Fruit fly (Drosophila melanogaster) whole organism: Measurements from ENCODE around the gene CG34181.

ENCODE experiments used
- CG8478 ChIP-seq: fragments of >200 bp; optimal IDR thresholded peaks from 2 replicates; lab custom pipeline; 2018; ENCODE audit warnings: inconsistent platforms
- Dll ChIP-seq: fragments of >200 bp; optimal IDR thresholded peaks from 2 replicates; lab custom pipeline; 2017
- EcR ChIP-seq, 2 experiments: fragments of >200 bp; optimal IDR thresholded peaks; 2 replicates each; lab custom pipeline; 2017; ENCODE audit warnings: missing biosample characterization in 2 of 2, missing genetic modification characterization in 2 of 2, missing genetic modification reagents in 2 of 2
- pan ChIP-seq: fragments of >200 bp; optimal IDR thresholded peaks from 2 replicates; lab custom pipeline; 2017
- psq ChIP-seq: fragments of >200 bp; optimal IDR thresholded peaks from 2 replicates; lab custom pipeline; 2017
- usp ChIP-seq: fragments of >200 bp; optimal IDR thresholded peaks from 2 replicates; lab custom pipeline; 2017; ENCODE audit warnings: missing biosample characterization, missing genetic modification characterization, mixed read lengths

Gene CG34181

DNA sequence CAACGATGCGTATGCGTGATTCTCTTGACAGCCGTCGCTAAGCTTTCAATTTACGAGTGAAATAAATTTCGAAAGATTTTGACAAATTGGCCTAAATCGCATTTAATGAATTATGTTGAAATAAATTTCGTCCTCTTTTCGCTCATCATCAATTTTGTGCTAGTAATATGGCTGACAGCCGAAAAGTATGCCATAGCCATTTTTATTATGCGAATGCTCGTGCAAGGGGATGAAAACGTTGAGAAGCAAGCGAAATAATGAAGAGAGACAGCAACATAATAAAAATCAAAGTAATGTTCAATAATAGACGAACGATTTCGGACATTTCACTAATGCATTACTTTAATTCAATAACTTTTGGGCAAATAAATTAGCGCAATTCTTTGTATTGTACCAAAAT is 18.8 kb downstream of the CG34181 start:
- TF ChIP-seq CG8478 (no peak), pan (lab: Kevin White, UChicago) (no peak), usp (no peak), EcR (GFP tag; optimal IDR thresholded peaks at IDR 0.05; lab: Kevin White, UChicago) (no peak), Dll (lab: Kevin White, UChicago) (no peak), psq (lab: Kevin White, UChicago) (no peak)

DNA sequence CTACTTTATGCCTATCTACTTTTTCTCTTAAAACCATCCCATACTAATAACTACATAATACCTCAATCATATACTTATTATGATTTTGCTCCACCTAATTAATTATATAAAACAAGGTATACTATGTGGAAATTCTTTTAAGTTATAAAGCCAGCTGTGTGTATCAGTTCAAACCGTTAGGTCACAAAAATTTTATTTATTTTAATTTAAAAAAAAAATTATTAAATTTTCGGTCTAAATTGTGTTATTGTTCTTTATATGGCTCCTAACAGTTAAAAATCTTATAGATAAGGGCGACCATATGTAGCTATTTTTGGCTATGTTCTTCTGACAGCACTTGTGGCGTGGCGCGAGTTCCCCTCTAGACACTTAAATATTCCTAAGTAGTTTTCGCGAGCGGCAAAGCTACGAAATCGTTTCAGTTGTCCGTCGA is 19.8 kb downstream of the CG34181 start, which contains the start of gene Aldh:
TSS of gene Aldh (plus strand) at position 150 of the 433 bp plus-strand sequence.
- no peak for TF ChIP-seq usp
- TF ChIP-seq psq (lab: Kevin White, UChicago), result no peak
- no peak for TF ChIP-seq pan (lab: Kevin White, UChicago)
- no peak for TF ChIP-seq Dll (lab: Kevin White, UChicago)
- TF ChIP-seq EcR (GFP tag; optimal IDR thresholded peaks at IDR 0.05; lab: Kevin White, UChicago), result no peak
- TF ChIP-seq CG8478, result no peak

DNA sequence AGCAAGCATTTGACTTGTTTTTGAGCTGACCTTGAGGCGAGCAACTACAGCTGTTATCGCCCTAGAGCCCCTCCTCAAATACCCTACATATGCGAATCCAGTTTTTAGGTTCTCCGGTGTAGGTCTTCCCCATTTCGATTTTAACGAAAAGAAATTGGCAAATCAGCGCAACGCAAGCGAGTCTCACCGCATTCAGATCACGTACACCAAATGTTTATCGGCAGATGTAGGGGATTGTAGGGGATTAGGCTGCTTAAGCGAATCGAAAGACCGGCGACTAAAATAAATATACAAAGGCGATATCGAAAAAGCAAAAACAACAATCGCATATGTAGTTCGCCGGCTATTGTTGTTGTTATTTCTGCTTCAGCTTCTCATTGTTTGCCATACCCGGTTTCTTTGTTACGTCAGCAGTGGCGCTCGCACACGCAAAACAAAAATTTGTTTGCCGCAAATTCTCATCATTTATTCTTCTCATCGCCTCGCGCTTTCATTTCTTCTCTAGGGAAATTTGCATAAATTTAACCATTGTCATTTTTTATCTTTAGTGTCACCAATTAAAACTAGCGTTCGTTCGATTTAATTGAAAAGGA is 20.7 kb downstream of the CG34181 start:
- TF ChIP-seq EcR (GFP tag; optimal IDR thresholded peaks at IDR 0.05; lab: Kevin White, UChicago) (no peak), CG8478 (no peak), psq (lab: Kevin White, UChicago) (no peak), usp (no peak), pan (lab: Kevin White, UChicago) (no peak), Dll (lab: Kevin White, UChicago) (no peak)

DNA sequence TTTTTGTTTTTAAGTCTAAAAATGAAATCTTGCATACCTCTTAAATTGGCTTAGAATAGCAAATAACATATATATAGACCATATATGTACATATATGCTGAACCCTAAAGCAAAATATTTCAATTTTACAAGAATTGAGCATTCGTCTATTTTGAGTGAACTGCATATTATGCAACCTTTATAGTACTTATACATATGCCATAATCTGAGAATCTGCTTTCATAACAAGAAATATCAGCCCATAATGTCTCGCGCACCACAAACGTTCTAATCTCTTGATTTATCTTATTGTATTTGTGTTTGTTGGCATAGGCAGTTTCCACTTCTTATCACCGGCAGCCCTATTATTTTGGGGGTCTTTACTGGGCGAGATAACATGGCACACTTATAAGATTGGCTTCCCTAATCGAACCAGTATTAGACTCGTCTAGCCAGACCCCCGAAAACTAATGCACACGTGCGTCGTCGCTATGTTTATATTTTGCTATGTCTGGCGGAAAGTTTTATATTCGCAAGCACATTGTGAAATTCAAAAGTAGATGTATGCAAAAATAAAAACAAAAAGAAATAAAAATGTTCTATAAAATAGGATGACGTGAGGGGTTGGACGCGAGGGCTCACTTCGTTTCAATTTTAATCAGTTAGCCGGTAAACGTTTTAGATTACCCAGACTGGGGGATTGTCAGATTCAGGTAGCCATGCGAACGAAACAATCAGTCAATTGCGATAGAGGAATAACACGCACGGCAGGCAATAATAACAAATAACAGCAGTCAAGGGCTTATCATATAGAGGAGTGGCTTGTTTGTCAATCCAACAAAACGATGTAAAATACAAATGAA is 21.7 kb downstream of the CG34181 start:
- TF ChIP-seq psq (lab: Kevin White, UChicago) (no peak), CG8478 (no peak), EcR (GFP tag; optimal IDR thresholded peaks at IDR 0.05; lab: Kevin White, UChicago) (no peak), pan (lab: Kevin White, UChicago) (no peak), usp (no peak), Dll (lab: Kevin White, UChicago) (no peak)

- TF ChIP-seq EcR (GFP tag; optimal IDR thresholded peaks at IDR 0.05; lab: Kevin White, UChicago) (no peak), usp (no peak), pan (lab: Kevin White, UChicago) (no peak), Dll (lab: Kevin White, UChicago) (no peak), CG8478 (no peak), psq (lab: Kevin White, UChicago) (no peak)
Measured at dm6 chr2L:9396396-9396795, 29.0 kb downstream of the CG34181 start.

DNA sequence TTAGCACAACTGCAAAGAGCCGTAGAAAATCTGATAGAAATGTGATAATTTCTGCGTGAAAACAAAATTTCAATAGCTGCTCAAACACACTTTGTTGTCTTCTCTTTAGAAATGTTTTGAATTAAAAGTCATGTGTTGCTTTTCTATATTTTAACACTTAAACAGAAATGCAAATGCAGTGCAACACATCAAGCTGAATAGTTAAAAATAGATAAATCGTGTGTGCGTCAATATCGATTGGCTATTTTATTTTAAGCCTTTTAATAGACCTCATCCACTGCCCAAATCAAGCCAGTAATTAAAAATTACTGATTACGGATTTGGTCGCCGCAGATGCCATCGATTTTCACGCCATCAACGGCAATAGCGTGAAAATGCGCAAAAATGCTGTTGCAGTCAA is 30.4 kb downstream of the CG34181 start, which contains the start of gene CG4438:
TSS of gene CG4438 (minus strand) at position 101 of the 400 bp plus-strand sequence.
- TF ChIP-seq pan (lab: Kevin White, UChicago) (no peak), psq (lab: Kevin White, UChicago) (no peak), CG8478 (no peak), EcR (GFP tag; optimal IDR thresholded peaks at IDR 0.05; lab: Kevin White, UChicago) (no peak), usp (no peak), Dll (lab: Kevin White, UChicago) (no peak)

- TF ChIP-seq Dll (lab: Kevin White, UChicago) (no peak), usp (no peak), EcR (GFP tag; optimal IDR thresholded peaks at IDR 0.05; lab: Kevin White, UChicago) (no peak), psq (lab: Kevin White, UChicago) (no peak), pan (lab: Kevin White, UChicago) (no peak), CG8478 (no peak)
Measured at dm6 chr2L:9400153-9400552, 32.7 kb downstream of the CG34181 start.

DNA sequence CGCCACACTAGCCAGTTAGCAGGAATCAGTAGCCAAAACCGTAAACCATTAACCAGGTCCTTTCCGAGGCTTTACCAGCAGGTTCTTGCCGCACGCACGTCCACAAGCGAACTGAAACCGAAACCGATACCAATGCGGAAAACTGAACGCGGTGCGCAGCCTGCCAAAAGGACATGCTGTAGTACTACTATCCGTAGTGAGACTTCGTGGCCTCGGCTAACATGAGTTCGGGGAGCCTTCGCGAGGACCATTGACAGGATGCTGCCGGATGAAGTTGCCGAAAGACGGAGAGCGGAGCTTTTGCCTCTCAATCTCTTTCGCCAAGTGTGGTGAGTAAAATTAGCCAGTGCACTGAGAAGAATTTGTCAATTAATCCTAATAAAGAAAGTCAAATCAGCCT is 47.6 kb downstream of the CG34181 start, which contains the start of gene Shawl:
TSS of gene Shawl (minus strand) at position 104 of the 400 bp plus-strand sequence.
- TF ChIP-seq CG8478 (no peak), EcR (GFP tag; optimal IDR thresholded peaks at IDR 0.05; lab: Kevin White, UChicago) (no peak), psq (lab: Kevin White, UChicago) (no peak), usp (no peak), Dll (lab: Kevin White, UChicago) (no peak), pan (lab: Kevin White, UChicago) (no peak)

DNA sequence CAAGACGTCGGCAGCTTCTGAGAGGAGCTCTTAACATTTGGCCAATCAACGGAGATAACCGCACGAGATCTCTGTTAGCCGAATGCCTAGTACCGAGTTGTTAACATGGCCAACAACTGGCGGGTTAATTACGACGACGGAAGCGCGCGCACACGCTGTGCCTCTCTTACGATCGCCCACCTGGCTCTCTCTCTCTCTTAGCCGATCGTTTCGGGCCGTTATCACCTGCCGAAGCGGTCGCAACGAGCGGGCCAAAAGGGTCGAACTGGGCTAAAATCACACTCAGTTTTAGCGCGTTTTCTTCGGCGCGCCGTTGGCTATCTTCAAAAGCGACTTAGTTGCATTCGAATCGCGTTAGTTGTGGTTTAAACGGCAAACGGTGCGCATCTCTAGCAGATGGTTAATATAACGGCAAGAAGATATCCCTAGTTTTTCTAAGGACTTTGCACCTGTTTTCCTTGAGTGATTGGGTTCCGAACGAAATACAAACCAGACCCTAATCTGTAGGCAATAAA is 48.9 kb downstream of the CG34181 start, which contains the start of gene Mco1:
TSS of gene Mco1 (plus strand) at position 345 of the 515 bp plus-strand sequence.
- no peak for TF ChIP-seq usp
- TF ChIP-seq Dll (lab: Kevin White, UChicago), result no peak
- TF ChIP-seq psq (lab: Kevin White, UChicago), result no peak
- TF ChIP-seq EcR (GFP tag; optimal IDR thresholded peaks at IDR 0.05; lab: Kevin White, UChicago), result no peak
- TF ChIP-seq CG8478, result no peak
- TF ChIP-seq pan (lab: Kevin White, UChicago), result no peak
